Worm (Caenorhabditis elegans): ENCODE data around the gene mlc-3.

mlc-3 gene

ce11 chrIII:5543050-5543449, 21.8 kb upstream of the mlc-3 start, which contains the start of gene D1044.6:
Gene D1044.6, minus strand, starts transcription at chrIII:5543177.
- no peak for TF ChIP-seq jun-1 (tag; optimal IDR thresholded peaks at IDR 0.05)
- no peak for TF ChIP-seq zag-1 (tag; optimal IDR thresholded peaks at IDR 0.05)
- no peak for TF ChIP-seq skn-1 (tag; optimal IDR thresholded peaks at IDR 0.05)
- TF ChIP-seq ama-1 (optimal IDR thresholded peaks at IDR 0.05): no peak
- no peak for TF ChIP-seq fos-1 (tag; optimal IDR thresholded peaks at IDR 0.05)

ce11 chrIII:5543727-5544345, 21.0 kb upstream of the mlc-3 start, which contains the start of gene D1044.1:
Gene D1044.1, plus strand, starts transcription at chrIII:5544295.
- TF ChIP-seq nhr-77 (tag; optimal IDR thresholded peaks at IDR 0.05): no peak
- TF ChIP-seq unc-39 (tag; optimal IDR thresholded peaks at IDR 0.05): no peak
- TF ChIP-seq lsy-12 (tag; optimal IDR thresholded peaks at IDR 0.05): no peak
- no peak for TF ChIP-seq ceh-28 (tag; optimal IDR thresholded peaks at IDR 0.05)
- TF ChIP-seq elt-3 (tag; optimal IDR thresholded peaks at IDR 0.05): no peak
- no peak for TF ChIP-seq nhr-237 (tag; optimal IDR thresholded peaks at IDR 0.05)
- TF ChIP-seq skn-1 (tag; optimal IDR thresholded peaks at IDR 0.05): no peak
- no peak for TF ChIP-seq egl-5 (tag; optimal IDR thresholded peaks at IDR 0.05)

- no peak for TF ChIP-seq lin-15B (tag; optimal IDR thresholded peaks at IDR 0.05)
- peak; percentile 22 for TF ChIP-seq nhr-25 (tag; optimal IDR thresholded peaks at IDR 0.05)
- TF ChIP-seq nhr-23 (tag; optimal IDR thresholded peaks at IDR 0.05): peak; percentile 74
- no peak for TF ChIP-seq ceh-28 (tag; optimal IDR thresholded peaks at IDR 0.05)
- no peak for TF ChIP-seq ztf-11 (tag; optimal IDR thresholded peaks at IDR 0.05)
- TF ChIP-seq nhr-12 (tag; optimal IDR thresholded peaks at IDR 0.05): no peak
- TF ChIP-seq daf-12 (tag; optimal IDR thresholded peaks at IDR 0.05): no peak
- no peak for TF ChIP-seq pha-4 (tag; optimal IDR thresholded peaks at IDR 0.05)
- no peak for TF ChIP-seq unc-39 (tag; optimal IDR thresholded peaks at IDR 0.05)
- TF ChIP-seq egl-5 (tag; optimal IDR thresholded peaks at IDR 0.05): no peak
- no peak for TF ChIP-seq fkh-2 (tag; optimal IDR thresholded peaks at IDR 0.05)
- no peak for TF ChIP-seq eor-1 (tag; optimal IDR thresholded peaks at IDR 0.05)
- peak; percentile 28 for TF ChIP-seq elt-1 (tag; optimal IDR thresholded peaks at IDR 0.05)
- no peak for TF ChIP-seq nhr-77 (tag; optimal IDR thresholded peaks at IDR 0.05)
- peak; percentile 10 for TF ChIP-seq nfya-1 (tag; optimal IDR thresholded peaks at IDR 0.05; ENCODE audit: insufficient read depth)
Observed at ce11 chrIII:5546309-5546708, 18.5 kb upstream of the mlc-3 start.

- TF ChIP-seq ZK546.5 (tag; optimal IDR thresholded peaks at IDR 0.05) (no peak), ceh-16 (tag; optimal IDR thresholded peaks at IDR 0.05) (no peak), pqm-1 (tag; optimal IDR thresholded peaks at IDR 0.05) (peak; percentile 64), elt-2 (tag; optimal IDR thresholded peaks at IDR 0.05) (peak; percentile 70)
Observed at ce11 chrIII:5546730-5547129, 18.1 kb upstream of the mlc-3 start, which contains the start of gene F09F7.5. Gene F09F7.5, plus strand, starts transcription at chrIII:5546987.

ce11 chrIII:5550193-5550592, 14.6 kb upstream of the mlc-3 start:
- TF ChIP-seq nhr-43 (tag; optimal IDR thresholded peaks at IDR 0.05; ENCODE audit: poor library complexity, severe bottlenecking): no peak
- TF ChIP-seq nfya-1 (tag; optimal IDR thresholded peaks at IDR 0.05; ENCODE audit: insufficient read depth): peak; percentile 28
- TF ChIP-seq lin-15B (tag; optimal IDR thresholded peaks at IDR 0.05): no peak

ce11 chrIII:5550844-5551243, 14.0 kb upstream of the mlc-3 start:
- TF ChIP-seq lsy-12 (tag; optimal IDR thresholded peaks at IDR 0.05): no peak
- no peak for TF ChIP-seq nhr-237 (tag; optimal IDR thresholded peaks at IDR 0.05)
- peak; percentile 96 for TF ChIP-seq ama-1 (optimal IDR thresholded peaks at IDR 0.05)
- TF ChIP-seq unc-62 (GFP tag; optimal IDR thresholded peaks at IDR 0.05): no peak
- peak; percentile 31 for TF ChIP-seq elt-2 (tag; optimal IDR thresholded peaks at IDR 0.05)
- TF ChIP-seq nhr-76 (tag; optimal IDR thresholded peaks at IDR 0.05): no peak
- TF ChIP-seq ztf-4 (tag; optimal IDR thresholded peaks at IDR 0.05): no peak
- TF ChIP-seq nhr-43 (tag; optimal IDR thresholded peaks at IDR 0.05; ENCODE audit: poor library complexity, severe bottlenecking): peak; percentile 34
- TF ChIP-seq aly-2 (tag; optimal IDR thresholded peaks at IDR 0.05): no peak
- TF ChIP-seq pha-4 (tag; optimal IDR thresholded peaks at IDR 0.05): peak; percentile 25
- TF ChIP-seq sea-2 (GFP tag; optimal IDR thresholded peaks at IDR 0.05): no peak
